Fruit fly (Drosophila melanogaster) whole organism, embryonic: ENCODE measurements around the gene Jon65Aiii.

ENCODE experiments used
- CG12155 ChIP-seq: fragments of 200-800 bp; sonication (Bioruptor generic); optimal IDR thresholded peaks from 3 replicates; lab custom pipeline; 2016; ENCODE audit warnings: missing biosample characterization, missing genetic modification characterization
- CG12219 ChIP-seq: fragments of 200-800 bp; sonication (Bioruptor generic); optimal IDR thresholded peaks from 3 replicates; lab custom pipeline; 2018; ENCODE audit warnings: missing biosample characterization, mild to moderate bottlenecking, missing genetic modification characterization
- CG12769 ChIP-seq: fragments of 200-800 bp; sonication (Bioruptor generic); optimal IDR thresholded peaks from 2 replicates; lab custom pipeline; 2019; ENCODE audit warnings: missing biosample characterization, mild to moderate bottlenecking, missing genetic modification characterization, moderate library complexity
- CG13287 ChIP-seq: fragments of 200-800 bp; sonication (Bioruptor generic); IDR thresholded peaks from 2 replicates; pipeline ENCODE4 v1.3.6; 2022; ENCODE audit warnings: missing biosample characterization, missing genetic modification characterization; ENCODE audit not compliant: partially characterized antibody
- CG13296 ChIP-seq: fragments of 200-800 bp; sonication (Bioruptor generic); optimal IDR thresholded peaks from 3 replicates; lab custom pipeline; 2018; ENCODE audit warnings: missing biosample characterization, mild to moderate bottlenecking, missing genetic modification characterization
- CG14441 ChIP-seq: fragments of 200-800 bp; sonication (Bioruptor generic); IDR thresholded peaks from 2 replicates; pipeline ENCODE4 v1.3.6; 2022; ENCODE audit warnings: missing biosample characterization, missing genetic modification characterization
- CG14667 ChIP-seq: fragments of 200-800 bp; sonication (Bioruptor generic); IDR thresholded peaks from 2 replicates; pipeline ENCODE4 v1.3.6; 2022; ENCODE audit warnings: missing biosample characterization, missing genetic modification characterization
- CG15011 ChIP-seq: fragments of 200-800 bp; sonication (Bioruptor generic); optimal IDR thresholded peaks from 3 replicates; lab custom pipeline; 2018; ENCODE audit warnings: missing biosample characterization, mild to moderate bottlenecking, missing genetic modification characterization
- CG1529 ChIP-seq: fragments of 200-800 bp; sonication (Bioruptor generic); optimal IDR thresholded peaks from 3 replicates; lab custom pipeline; 2018; ENCODE audit warnings: missing biosample characterization, missing genetic modification characterization
- CG15601 ChIP-seq: fragments of 200-800 bp; sonication (Bioruptor generic); optimal IDR thresholded peaks from 3 replicates; lab custom pipeline; 2019; ENCODE audit warnings: missing biosample characterization, mild to moderate bottlenecking, missing genetic modification characterization, moderate library complexity
- CG17361 ChIP-seq: fragments of 200-800 bp; sonication (Bioruptor generic); IDR thresholded peaks from 3 replicates; pipeline ENCODE4 v1.3.6; 2022; ENCODE audit warnings: missing biosample characterization, missing genetic modification characterization
- CG18619 ChIP-seq: fragments of 200-800 bp; sonication (Bioruptor generic); optimal IDR thresholded peaks from 3 replicates; lab custom pipeline; 2017; ENCODE audit warnings: missing biosample characterization, mild to moderate bottlenecking, missing genetic modification characterization
- CG18764 ChIP-seq: fragments of 200-800 bp; sonication (Bioruptor generic); optimal IDR thresholded peaks from 3 replicates; lab custom pipeline; 2016; ENCODE audit warnings: missing biosample characterization, missing genetic modification characterization
- CG2116 ChIP-seq: fragments of 200-800 bp; sonication (Bioruptor generic); optimal IDR thresholded peaks from 3 replicates; lab custom pipeline; 2018; ENCODE audit warnings: missing biosample characterization, mild to moderate bottlenecking, missing genetic modification characterization
- CG2712 ChIP-seq: fragments of 200-800 bp; optimal IDR thresholded peaks from 3 replicates; lab custom pipeline; 2019; ENCODE audit warnings: missing biosample characterization, mild to moderate bottlenecking, missing genetic modification characterization, moderate library complexity
- CG2889 ChIP-seq: fragments of 200-800 bp; sonication (Bioruptor generic); IDR thresholded peaks from 3 replicates; pipeline ENCODE4 v1.3.6; 2022; ENCODE audit warnings: missing biosample characterization, missing genetic modification characterization
- CG31441 ChIP-seq: fragments of 200-800 bp; sonication (Bioruptor generic); IDR thresholded peaks from 2 replicates; pipeline ENCODE4 v1.3.6; 2022; ENCODE audit warnings: missing biosample characterization, missing genetic modification characterization
- CG3281 ChIP-seq: fragments of 200-800 bp; sonication (Bioruptor generic); optimal IDR thresholded peaks from 3 replicates; lab custom pipeline; 2017; ENCODE audit warnings: missing biosample characterization, mild to moderate bottlenecking, missing genetic modification characterization
- CG4424 ChIP-seq: fragments of 200-800 bp; sonication (Bioruptor generic); optimal IDR thresholded peaks from 3 replicates; lab custom pipeline; 2016; ENCODE audit warnings: missing biosample characterization, missing genetic modification characterization
- CG4617 ChIP-seq: fragments of 200-800 bp; sonication (Bioruptor generic); optimal IDR thresholded peaks from 3 replicates; lab custom pipeline; 2016; ENCODE audit warnings: missing biosample characterization, missing genetic modification characterization, borderline replicate concordance
- CG4730 ChIP-seq: fragments of 200-800 bp; sonication (Bioruptor generic); IDR thresholded peaks from 2 replicates; pipeline ENCODE4 v1.3.6; 2022; ENCODE audit warnings: missing biosample characterization, missing genetic modification characterization
- CG7357 ChIP-seq: fragments of 200-800 bp; sonication (Bioruptor generic); IDR thresholded peaks from 3 replicates; pipeline ENCODE4 v1.3.6; 2022; ENCODE audit warnings: missing biosample characterization, missing genetic modification characterization
- CG7372 ChIP-seq: fragments of 200-800 bp; sonication (Bioruptor generic); IDR thresholded peaks from 2 replicates; pipeline ENCODE4 v1.3.6; 2022; ENCODE audit warnings: missing biosample characterization, missing genetic modification characterization
- CG9437 ChIP-seq: fragments of 200-800 bp; sonication (Bioruptor generic); optimal IDR thresholded peaks from 2 replicates; lab custom pipeline; 2018; ENCODE audit warnings: missing biosample characterization, mild to moderate bottlenecking, missing genetic modification characterization
- CG9932 ChIP-seq: fragments of 200-800 bp; sonication (Bioruptor generic); IDR thresholded peaks from 2 replicates; pipeline ENCODE4 v1.3.6; 2022; ENCODE audit warnings: missing biosample characterization, missing genetic modification characterization
- Chrac-16 ChIP-seq: fragments of 200-800 bp; sonication (Bioruptor generic); optimal IDR thresholded peaks from 3 replicates; lab custom pipeline; 2016; ENCODE audit warnings: missing biosample characterization, missing genetic modification characterization
- CoRest ChIP-seq: fragments of 200-800 bp; sonication (Bioruptor generic); optimal IDR thresholded peaks from 3 replicates; lab custom pipeline; 2018; ENCODE audit warnings: missing biosample characterization, mild to moderate bottlenecking, missing genetic modification characterization, moderate library complexity
- D ChIP-seq, 2 experiments: fragments of 200-800 bp in 1 of 2; fragments of >200 bp in 1 of 2; sonication (Bioruptor generic) in 1 of 2; optimal IDR thresholded peaks; 2 replicates in 1 of 2; 3 replicates in 1 of 2; lab custom pipeline; 2017; ENCODE audit warnings: mild to moderate bottlenecking in 1 of 2, missing biosample characterization in 1 of 2, missing genetic modification characterization in 1 of 2, missing genetic modification reagents in 1 of 2
- Dad ChIP-seq: fragments of 200-800 bp; sonication (Bioruptor generic); optimal IDR thresholded peaks from 3 replicates; lab custom pipeline; 2016; ENCODE audit warnings: missing biosample characterization, missing genetic modification characterization
- Deaf1 ChIP-seq: fragments of 200-800 bp; optimal IDR thresholded peaks from 3 replicates; lab custom pipeline; 2019; ENCODE audit warnings: missing biosample characterization, mild to moderate bottlenecking, missing genetic modification characterization, moderate library complexity
- Fer1 ChIP-seq: fragments of 200-800 bp; sonication (Bioruptor generic); optimal IDR thresholded peaks from 2 replicates; lab custom pipeline; 2017; ENCODE audit warnings: missing biosample characterization, mild to moderate bottlenecking, missing genetic modification characterization
- HLH4C ChIP-seq: fragments of 200-800 bp; sonication (Bioruptor generic); IDR thresholded peaks from 3 replicates; pipeline ENCODE4 v1.3.6; 2022; ENCODE audit warnings: missing biosample characterization, missing genetic modification characterization; ENCODE audit not compliant: partially characterized antibody
- Hey ChIP-seq: fragments of 200-800 bp; sonication (Bioruptor generic); optimal IDR thresholded peaks from 3 replicates; lab custom pipeline; 2018; ENCODE audit warnings: missing biosample characterization, mild to moderate bottlenecking, missing genetic modification characterization
- Hr3 ChIP-seq: fragments of 200-800 bp; sonication (Bioruptor generic); optimal IDR thresholded peaks from 3 replicates; lab custom pipeline; 2016; ENCODE audit warnings: missing biosample characterization, missing genetic modification characterization
- Pdp1 ChIP-seq, 2 experiments: fragments of 200-800 bp; sonication (Bioruptor generic); optimal IDR thresholded peaks; 3 replicates each; lab custom pipeline; 2016; ENCODE audit warnings: missing biosample characterization in 2 of 2, missing genetic modification characterization in 2 of 2, mild to moderate bottlenecking in 1 of 2, moderate library complexity in 1 of 2
- Ravus ChIP-seq: fragments of 200-800 bp; sonication (Bioruptor generic); IDR thresholded peaks from 2 replicates; pipeline ENCODE4 v1.3.6; 2022; ENCODE audit warnings: missing biosample characterization, missing genetic modification characterization
- ash1 ChIP-seq: fragments of 200-800 bp; sonication (Bioruptor generic); optimal IDR thresholded peaks from 2 replicates; lab custom pipeline; 2018; ENCODE audit warnings: missing biosample characterization, mild to moderate bottlenecking, missing genetic modification characterization
- caup ChIP-seq: fragments of 200-800 bp; sonication (Bioruptor generic); optimal IDR thresholded peaks from 3 replicates; lab custom pipeline; 2017; ENCODE audit warnings: missing biosample characterization, mild to moderate bottlenecking, missing genetic modification characterization, moderate library complexity; ENCODE audit not compliant: severe bottlenecking
- dm ChIP-seq: fragments of 200-800 bp; sonication (Bioruptor generic); optimal IDR thresholded peaks from 3 replicates; lab custom pipeline; 2016; ENCODE audit warnings: missing biosample characterization, missing genetic modification characterization
- emc ChIP-seq: fragments of 200-800 bp; sonication (Bioruptor generic); optimal IDR thresholded peaks from 2 replicates; lab custom pipeline; 2016; ENCODE audit warnings: missing biosample characterization, missing genetic modification characterization
- fd3F ChIP-seq: fragments of 200-800 bp; sonication (Bioruptor generic); optimal IDR thresholded peaks from 2 replicates; lab custom pipeline; 2018; ENCODE audit warnings: missing biosample characterization, mild to moderate bottlenecking, missing genetic modification characterization, moderate library complexity
- fu2 ChIP-seq: fragments of 200-800 bp; sonication (Bioruptor generic); optimal IDR thresholded peaks from 2 replicates; lab custom pipeline; 2016; ENCODE audit warnings: missing biosample characterization, missing genetic modification characterization
- gcm2 ChIP-seq: fragments of 200-800 bp; sonication (Bioruptor generic); optimal IDR thresholded peaks from 2 replicates; lab custom pipeline; 2016; ENCODE audit warnings: missing biosample characterization, missing genetic modification characterization
- gsb-n ChIP-seq: fragments of 200-800 bp; sonication (Bioruptor generic); optimal IDR thresholded peaks from 3 replicates; lab custom pipeline; 2018; ENCODE audit warnings: missing biosample characterization, mild to moderate bottlenecking, missing genetic modification characterization
- pnt ChIP-seq: fragments of 200-800 bp; sonication (Bioruptor generic); optimal IDR thresholded peaks from 3 replicates; lab custom pipeline; 2016; ENCODE audit warnings: missing biosample characterization, missing genetic modification characterization
- ro ChIP-seq: fragments of 200-800 bp; sonication (Bioruptor generic); IDR thresholded peaks from 2 replicates; pipeline ENCODE4 v1.3.6; 2022; ENCODE audit warnings: missing biosample characterization, missing genetic modification characterization
- tin ChIP-seq: fragments of 200-800 bp; sonication (Bioruptor generic); optimal IDR thresholded peaks from 3 replicates; lab custom pipeline; 2016; ENCODE audit warnings: missing biosample characterization, missing genetic modification characterization
- trh ChIP-seq: fragments of 200-800 bp; sonication (Bioruptor generic); optimal IDR thresholded peaks from 2 replicates; lab custom pipeline; 2016; ENCODE audit warnings: missing biosample characterization, missing genetic modification characterization

The Jon65Aiii gene

dm6 chr3L:6074975-6075692, 24.6 kb downstream of the Jon65Aiii start, which contains the start of the genes CG13295 and CG6610:
CG13295 (minus strand) TSS chr3L:6075245.
CG6610 (plus strand) TSS chr3L:6075536.
- TF ChIP-seq CG1529 (GFP tag; lab: Kevin White, UChicago) (peak; percentile 29), pnt (GFP tag; lab: Kevin White, UChicago) (peak; percentile 7), ash1 (GFP tag; lab: Kevin White, UChicago) (no peak), CG4617 (GFP tag; lab: Kevin White, UChicago) (peak; percentile 20), CG18764 (GFP tag; lab: Kevin White, UChicago) (no peak), gsb-n (peak; percentile 11), CG4424 (GFP tag; lab: Kevin White, UChicago) (peak; percentile 43), CG17361 (GFP tag; lab: Robert Waterston, UW) (peak; percentile 72; the same call in 2 of the 3 replicates), Dad (GFP tag; lab: Kevin White, UChicago) (peak; percentile 20), CG31441 (GFP tag; lab: Robert Waterston, UW) (peak; percentile 60; the same call in 1 of the 2 replicates), CG2116 (GFP tag; lab: Kevin White, UChicago) (peak; percentile 41), ro (no peak), CG9932 (GFP tag; lab: Robert Waterston, UW) (peak; percentile 83), tin (peak; percentile 57), CG13296 (GFP tag; lab: Kevin White, UChicago) (peak; percentile 56), CG12219 (GFP tag; lab: Kevin White, UChicago) (peak; percentile 4), CG9437 (GFP tag; lab: Kevin White, UChicago) (peak; percentile 22), gcm2 (GFP tag; lab: Kevin White, UChicago) (peak; percentile 24), Hr3 (GFP tag; lab: Kevin White, UChicago) (peak; percentile 49), CG7372 (GFP tag; lab: Robert Waterston, UW) (peak; percentile 58; the same call in 1 of the 2 replicates), CG14441 (peak; percentile 36; the same call in 1 of the 2 replicates), CG7357 (GFP tag; lab: Robert Waterston, UW) (0 out of 3 replicates have a peak, but pooled peaks have one; percentile 29), CG2889 (GFP tag; lab: Robert Waterston, UW) (0 out of 3 replicates have a peak, but pooled peaks have one; percentile 15), CG15011 (peak; percentile 36), CoRest (tag; lab: Kevin White, UChicago) (peak; percentile 83), Deaf1 (peak; percentile 27), CG12155 (GFP tag; lab: Kevin White, UChicago) (peak; percentile 44), CG12769 (tag; lab: Kevin White, UChicago) (no peak), Fer1 (GFP tag; lab: Kevin White, UChicago) (peak; percentile 37), Hey (tag; lab: Kevin White, UChicago) (no peak), CG18619 (peak; percentile 44), CG3281 (GFP tag; lab: Kevin White, UChicago) (peak; percentile 56), D (optimal IDR thresholded peaks at IDR 0.05; lab: Kevin White, UChicago) (no peak), D (GFP tag; optimal IDR thresholded peaks at IDR 0.05; lab: Kevin White, UChicago) (peak; percentile 17), dm (GFP tag; lab: Kevin White, UChicago) (peak; percentile 42), Ravus (GFP tag; lab: Robert Waterston, UW) (no peak), trh (GFP tag; lab: Kevin White, UChicago) (no peak), CG14667 (GFP tag; lab: Robert Waterston, UW) (peak; percentile 46; the same call in 1 of the 2 replicates), caup (GFP tag; lab: Kevin White, UChicago) (peak; percentile 12), fd3F (GFP tag; lab: Kevin White, UChicago) (peak; percentile 60), CG4730 (GFP tag; lab: Robert Waterston, UW) (0 out of 2 replicates have a peak, but pooled peaks have one; percentile 28), fu2 (peak; percentile 37), Pdp1 (GFP tag; optimal IDR thresholded peaks at IDR 0.05; lab: Kevin White, UChicago) (peak; percentile 55 to 88), Chrac-16 (GFP tag; lab: Kevin White, UChicago) (peak; percentile 47), CG15601 (tag; lab: Kevin White, UChicago) (peak; percentile 54), CG2712 (tag; lab: Kevin White, UChicago) (peak; percentile 66), CG13287 (GFP tag; lab: Robert Waterston, UW) (peak; percentile 19; the same call in 1 of the 2 replicates), HLH4C (GFP tag; lab: Robert Waterston, UW) (no peak), emc (GFP tag; lab: Kevin White, UChicago) (no peak)
